Fruit fly (Drosophila melanogaster): ENCODE data around the gene Ugt302C1.

dm6 chr3R:11208766-11209331, 52.0 kb downstream of the Ugt302C1 start:
- TF ChIP-seq ttk (optimal IDR thresholded peaks at IDR 0.05) = no peak
- TF ChIP-seq Sin3A (optimal IDR thresholded peaks at IDR 0.05) = no peak

All from Kc167 (cell line).